Worm (Caenorhabditis elegans): ENCODE results near the gene F56A8.4.
A peak's percentile ranks its signal among the peaks of the same experiment; 100 is the strongest.

DNA sequence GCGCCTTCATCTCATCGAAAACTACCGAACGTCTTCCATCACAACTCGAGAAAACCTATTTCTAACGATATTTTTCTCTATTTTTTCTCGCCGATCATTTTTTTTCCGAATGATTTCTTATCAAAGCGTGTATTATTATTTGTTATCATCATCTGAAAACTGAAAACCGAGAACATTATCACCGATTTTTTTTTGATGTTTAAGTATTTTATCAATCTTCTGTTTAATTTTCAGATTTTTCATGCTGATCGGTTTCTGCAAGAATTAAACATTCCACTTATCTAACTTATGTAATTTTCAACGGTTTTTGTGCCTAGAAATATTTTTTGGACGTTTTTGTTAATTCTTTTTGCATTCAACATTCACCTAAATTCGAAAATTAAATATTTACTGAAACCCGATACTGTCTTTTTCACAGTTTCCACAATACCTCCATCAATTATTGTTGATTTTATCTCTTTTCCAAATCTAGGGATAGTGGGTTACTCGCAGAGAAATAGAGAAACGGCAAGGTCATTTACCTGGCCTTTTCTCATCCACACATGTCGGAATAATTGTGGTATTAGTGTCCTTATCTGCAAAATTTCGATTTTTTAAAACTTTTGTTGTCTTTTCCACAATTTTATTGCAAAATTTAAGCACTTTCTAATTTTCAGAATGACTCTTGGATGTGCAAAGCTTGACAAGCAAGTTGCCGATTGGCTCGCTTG, 35.8 kb downstream of the F56A8.4 start, which contains the start of gene pgm-2:
- no peak for TF ChIP-seq lin-39 (tag; optimal IDR thresholded peaks at IDR 0.05)
- TF ChIP-seq nhr-28 (tag; optimal IDR thresholded peaks at IDR 0.05) = no peak
- TF ChIP-seq aly-2 (tag; optimal IDR thresholded peaks at IDR 0.05) = no peak
- no peak for TF ChIP-seq egl-27 (tag; optimal IDR thresholded peaks at IDR 0.05)
- no peak for TF ChIP-seq ZK546.5 (tag; optimal IDR thresholded peaks at IDR 0.05)
- no peak for TF ChIP-seq nhr-77 (tag; optimal IDR thresholded peaks at IDR 0.05)
- TF ChIP-seq nhr-23 (tag; optimal IDR thresholded peaks at IDR 0.05) = peak; percentile 24
- no peak for TF ChIP-seq lin-15B (tag; optimal IDR thresholded peaks at IDR 0.05)
- no peak for TF ChIP-seq pqm-1 (tag; optimal IDR thresholded peaks at IDR 0.05)
- TF ChIP-seq ztf-11 (tag; optimal IDR thresholded peaks at IDR 0.05) = no peak
- TF ChIP-seq nhr-237 (tag; optimal IDR thresholded peaks at IDR 0.05) = no peak
- TF ChIP-seq nfya-1 (tag; optimal IDR thresholded peaks at IDR 0.05; ENCODE audit: insufficient read depth) = no peak
- TF ChIP-seq pha-4 (tag; optimal IDR thresholded peaks at IDR 0.05) = peak; percentile 22
- no peak for TF ChIP-seq R02D3.7 (tag; optimal IDR thresholded peaks at IDR 0.05)
